Worm (Caenorhabditis elegans) whole organism, young adult: ENCODE results near the gene srxa-10.

Source experiments
- F52B5.7 ChIP-seq: sonication (generic microtip); optimal IDR thresholded peaks from 2 replicates; lab custom pipeline; 2016; ENCODE audit warnings: mild to moderate bottlenecking, missing genetic modification characterization, missing compliant biosample characterization
- ceh-91 ChIP-seq: fragments of 200-800 bp; sonication (Bioruptor generic); IDR thresholded peaks from 2 replicates; pipeline ENCODE4 v1.3.6; 2022; ENCODE audit warnings: missing genetic modification reagents, missing genetic modification characterization, missing compliant biosample characterization
- tlf-1 ChIP-seq: fragments of 200-800 bp; sonication (Bioruptor generic); optimal IDR thresholded peaks from 2 replicates; lab custom pipeline; 2018; ENCODE audit warnings: mild to moderate bottlenecking, missing genetic modification characterization, missing compliant biosample characterization
- unc-130 ChIP-seq: sonication (generic microtip); optimal IDR thresholded peaks from 2 replicates; lab custom pipeline; 2016; ENCODE audit warnings: missing genetic modification reagents, missing genetic modification characterization, missing compliant biosample characterization
- ztf-25 ChIP-seq: fragments of 200-800 bp; sonication (Bioruptor generic); IDR thresholded peaks from 2 replicates; pipeline ENCODE4 v1.3.6; 2022; ENCODE audit warnings: missing genetic modification reagents, missing genetic modification characterization, missing compliant biosample characterization

ce11 chrIII:9796448-9796847 is at the start of gene srxa-10:
- TF ChIP-seq ceh-91 (GFP tag; lab: Robert Waterston, UW) (no peak), tlf-1 (GFP tag; lab: Kevin White, UChicago) (no peak), ztf-25 (no peak), F52B5.7 (no peak), unc-130 (no peak)
